Worm (Caenorhabditis elegans): ENCODE results near the gene ZC373.3.

The ZC373.3 gene

DNA sequence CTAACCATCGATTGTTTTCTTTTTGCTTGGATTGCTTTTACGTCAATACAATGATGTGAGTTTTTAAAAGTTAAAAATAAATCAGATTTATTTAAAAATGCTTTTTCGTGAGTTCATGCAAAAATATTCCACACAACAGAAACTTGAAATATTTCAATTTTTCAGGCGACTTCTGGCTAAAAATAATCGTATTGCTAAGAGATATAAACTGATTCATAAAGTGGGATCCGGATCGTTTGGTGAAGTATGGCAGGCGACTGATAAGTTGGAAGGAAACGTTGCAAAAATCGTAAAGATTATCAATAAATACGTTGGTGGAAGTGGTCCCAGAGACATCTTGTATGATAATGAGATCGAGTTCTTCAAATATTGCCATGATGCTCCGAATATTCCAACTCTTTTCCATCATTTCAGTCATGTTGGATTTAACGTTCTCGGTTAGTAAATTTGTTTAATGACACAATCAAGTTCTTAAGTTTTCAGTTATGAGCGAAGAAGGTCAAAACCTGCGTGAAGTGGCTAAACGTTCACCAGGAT lies at the start of gene ZC373.3:
Gene ZC373.3, plus strand, starts transcription at position 51 of the 537 bp plus-strand sequence.
- TF ChIP-seq ceh-13 (GFP tag; optimal IDR thresholded peaks at IDR 0.05) (no peak), ama-1 (optimal IDR thresholded peaks at IDR 0.05) (no peak), tbx-11 (GFP tag; IDR thresholded peaks at IDR 0.05) (no peak), ceh-36 (tag; optimal IDR thresholded peaks at IDR 0.05) (no peak), hmg-4 (GFP tag; optimal IDR thresholded peaks at IDR 0.05) (no peak), ets-7 (tag; optimal IDR thresholded peaks at IDR 0.05) (no peak), flt-1 (GFP tag; IDR thresholded peaks at IDR 0.05) (no peak), tra-4 (tag; optimal IDR thresholded peaks at IDR 0.05) (no peak), aly-1 (tag; optimal IDR thresholded peaks at IDR 0.05) (no peak), pes-1 (GFP tag; IDR thresholded peaks at IDR 0.05) (no peak), tbx-37 (GFP tag; conservative IDR thresholded peaks at IDR 0.05) (no peak), hnd-1 (tag; optimal IDR thresholded peaks at IDR 0.05) (no peak)

DNA sequence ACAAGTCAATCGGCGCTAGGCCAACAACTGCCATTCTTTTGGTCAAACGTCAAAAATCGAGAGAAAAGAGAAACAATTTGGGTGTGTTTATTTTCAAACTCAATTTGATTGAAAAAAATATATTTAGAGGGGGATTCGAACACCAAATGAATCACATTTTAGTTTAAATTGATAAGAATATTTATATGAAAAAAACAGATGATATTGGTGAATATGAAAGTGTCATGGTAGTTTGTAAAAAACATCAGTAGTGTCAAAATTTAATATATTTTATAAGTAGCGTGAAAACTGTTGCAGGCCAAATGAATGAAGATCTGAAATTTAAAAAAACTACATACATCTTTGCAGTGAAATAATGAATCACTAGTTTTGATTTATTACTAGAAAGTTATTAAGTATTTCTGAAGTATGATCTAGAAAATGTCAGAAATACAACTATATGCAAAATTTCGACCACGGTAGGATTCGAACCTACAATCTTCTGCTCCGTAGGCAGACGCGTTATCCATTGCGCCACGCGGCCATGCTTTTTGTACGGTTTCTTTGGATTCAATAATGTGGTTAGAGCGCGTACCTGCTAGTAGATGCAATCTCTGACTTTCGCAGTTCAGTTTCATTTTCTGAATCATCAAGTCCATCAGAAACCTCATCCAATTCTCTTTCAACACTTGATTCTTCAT lies 42.2 kb upstream of the ZC373.3 start, which contains the start of gene F19C6.4:
Gene F19C6.4, minus strand, starts transcription at position 51 of the 680 bp plus-strand sequence.
- no peak for TF ChIP-seq ama-1 (optimal IDR thresholded peaks at IDR 0.05)

DNA sequence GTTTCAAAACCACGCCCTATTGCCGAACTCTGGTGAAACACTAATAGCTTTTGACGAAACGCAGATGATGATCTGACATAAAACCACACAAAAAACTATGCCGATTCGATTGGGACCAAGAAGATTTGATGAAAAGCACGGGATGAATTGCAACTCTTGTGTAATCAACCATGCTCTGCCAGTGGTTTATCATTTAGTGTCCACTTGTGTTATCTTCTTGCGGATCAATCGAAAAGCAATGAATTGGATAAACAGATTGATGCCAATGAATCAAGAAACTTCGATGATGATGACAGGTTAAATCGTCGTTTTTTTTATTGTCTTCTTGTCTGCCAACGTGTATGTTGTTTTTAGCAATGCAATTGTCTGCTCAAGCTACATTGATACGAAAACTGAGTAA lies 38.3 kb upstream of the ZC373.3 start, which contains the start of gene F42G10.1:
Gene F42G10.1, minus strand, starts transcription at position 151 of the 400 bp plus-strand sequence.
- TF ChIP-seq aly-1 (tag; optimal IDR thresholded peaks at IDR 0.05): no peak
- TF ChIP-seq hmg-4 (GFP tag; optimal IDR thresholded peaks at IDR 0.05): no peak

DNA sequence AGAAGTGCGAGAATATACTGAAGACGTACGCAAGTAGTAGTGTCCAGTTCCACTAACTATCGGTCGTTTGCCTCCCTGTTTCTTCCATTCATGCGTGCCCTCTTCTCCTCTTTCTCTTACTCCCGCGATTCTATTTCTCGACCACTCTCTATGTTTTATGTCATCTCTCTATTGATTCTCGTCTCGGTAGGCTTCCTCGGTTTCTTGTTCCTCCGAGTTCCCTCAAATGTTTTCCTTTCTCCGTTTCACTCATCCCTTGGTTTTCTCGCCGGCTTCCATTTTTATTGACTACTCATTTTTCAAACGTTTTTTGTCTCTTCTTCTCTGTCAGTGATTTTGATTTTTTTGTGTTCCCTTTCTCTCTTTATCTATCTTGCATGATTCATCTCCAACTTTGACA lies 34.0 kb upstream of the ZC373.3 start:
- no peak for TF ChIP-seq tbx-11 (GFP tag; IDR thresholded peaks at IDR 0.05)
- no peak for TF ChIP-seq scrt-1 (GFP tag; IDR thresholded peaks at IDR 0.05)
- TF ChIP-seq sea-1 (GFP tag; conservative IDR thresholded peaks at IDR 0.05): no peak
- TF ChIP-seq ceh-36 (tag; optimal IDR thresholded peaks at IDR 0.05): no peak
- TF ChIP-seq hmbx-1 (tag; optimal IDR thresholded peaks at IDR 0.05): no peak
- no peak for TF ChIP-seq tbx-37 (GFP tag; conservative IDR thresholded peaks at IDR 0.05)
- no peak for TF ChIP-seq F13C5.2 (tag; optimal IDR thresholded peaks at IDR 0.05)
- TF ChIP-seq ets-7 (tag; optimal IDR thresholded peaks at IDR 0.05): no peak
- TF ChIP-seq hmg-4 (GFP tag; optimal IDR thresholded peaks at IDR 0.05): no peak
- TF ChIP-seq aly-1 (tag; optimal IDR thresholded peaks at IDR 0.05): no peak
- TF ChIP-seq pes-1 (GFP tag; IDR thresholded peaks at IDR 0.05): no peak
- no peak for TF ChIP-seq flt-1 (GFP tag; IDR thresholded peaks at IDR 0.05)
- TF ChIP-seq B0310.2 (tag; optimal IDR thresholded peaks at IDR 0.05): no peak

DNA sequence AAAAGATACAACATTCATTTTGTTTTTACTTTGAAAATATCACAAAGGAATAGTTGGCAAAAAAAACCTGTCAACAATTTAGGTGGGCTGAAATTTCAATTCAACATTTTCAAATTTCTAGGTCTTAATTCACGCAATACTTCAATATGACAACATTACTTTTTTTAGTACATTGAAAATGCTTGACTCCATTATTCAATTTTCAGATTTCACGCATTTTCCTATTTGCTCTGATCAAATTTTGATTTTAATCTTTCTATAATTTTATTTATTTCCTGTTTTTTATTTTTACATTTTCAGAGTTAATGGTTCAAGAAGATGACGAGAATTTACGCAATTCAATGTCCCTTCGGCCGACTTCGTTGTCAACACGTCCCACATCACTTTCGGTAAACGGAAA lies 32.8 kb upstream of the ZC373.3 start, which contains the start of gene mkk-4:
Gene mkk-4, plus strand, starts transcription at position 301 of the 400 bp plus-strand sequence.
- TF ChIP-seq F13C5.2 (tag; optimal IDR thresholded peaks at IDR 0.05): no peak
- no peak for TF ChIP-seq ceh-36 (tag; optimal IDR thresholded peaks at IDR 0.05)
- TF ChIP-seq hmbx-1 (tag; optimal IDR thresholded peaks at IDR 0.05): no peak

DNA sequence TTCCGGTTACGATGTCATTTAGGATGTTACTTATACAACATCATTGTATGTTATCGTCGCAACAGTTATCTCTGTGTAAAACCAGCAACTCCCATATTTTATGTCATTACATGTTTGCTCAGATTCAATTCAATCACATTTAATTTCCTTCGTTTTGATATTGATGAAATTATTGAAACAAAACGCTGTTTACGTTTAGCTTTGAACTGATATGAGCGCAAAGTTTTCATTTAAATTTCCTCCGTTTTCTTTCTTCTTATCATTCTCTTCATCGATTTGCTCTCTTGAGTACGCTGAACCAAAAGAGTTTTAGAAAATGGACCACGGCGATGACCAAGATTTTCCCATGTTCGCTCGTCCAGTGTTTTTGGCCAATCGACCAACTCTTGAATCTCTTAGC lies 29.5 kb upstream of the ZC373.3 start, which contains the start of gene sek-6:
Gene sek-6, plus strand, starts transcription at position 315 of the 400 bp plus-strand sequence.
- TF ChIP-seq flt-1 (GFP tag; IDR thresholded peaks at IDR 0.05) (no peak), sea-1 (GFP tag; conservative IDR thresholded peaks at IDR 0.05) (no peak), F13C5.2 (tag; optimal IDR thresholded peaks at IDR 0.05) (no peak), tbx-11 (GFP tag; IDR thresholded peaks at IDR 0.05) (no peak), hmbx-1 (tag; optimal IDR thresholded peaks at IDR 0.05) (no peak), scrt-1 (GFP tag; IDR thresholded peaks at IDR 0.05) (no peak)

DNA sequence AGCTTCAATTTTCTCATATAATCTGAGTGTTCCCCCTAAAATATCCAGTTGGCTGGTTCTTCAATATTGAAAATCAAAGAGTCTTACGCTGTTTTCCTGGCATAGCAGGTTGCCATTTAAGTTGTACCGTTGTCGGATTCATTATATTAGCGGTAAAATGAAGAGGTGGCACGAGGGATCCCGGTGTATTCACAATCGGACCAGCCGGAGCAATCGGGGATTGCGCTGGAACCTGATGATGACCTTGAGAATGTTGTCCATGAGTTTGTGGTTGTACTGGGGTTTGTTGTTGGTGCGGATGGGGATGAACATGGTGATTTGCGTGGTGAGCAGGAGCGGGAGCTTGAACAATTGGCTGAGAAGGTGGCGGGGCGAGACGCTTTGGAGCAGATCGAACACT lies 15.9 kb upstream of the ZC373.3 start:
- no peak for TF ChIP-seq aly-1 (tag; optimal IDR thresholded peaks at IDR 0.05)
- TF ChIP-seq tbx-11 (GFP tag; IDR thresholded peaks at IDR 0.05): no peak
- TF ChIP-seq ama-1 (optimal IDR thresholded peaks at IDR 0.05): no peak

DNA sequence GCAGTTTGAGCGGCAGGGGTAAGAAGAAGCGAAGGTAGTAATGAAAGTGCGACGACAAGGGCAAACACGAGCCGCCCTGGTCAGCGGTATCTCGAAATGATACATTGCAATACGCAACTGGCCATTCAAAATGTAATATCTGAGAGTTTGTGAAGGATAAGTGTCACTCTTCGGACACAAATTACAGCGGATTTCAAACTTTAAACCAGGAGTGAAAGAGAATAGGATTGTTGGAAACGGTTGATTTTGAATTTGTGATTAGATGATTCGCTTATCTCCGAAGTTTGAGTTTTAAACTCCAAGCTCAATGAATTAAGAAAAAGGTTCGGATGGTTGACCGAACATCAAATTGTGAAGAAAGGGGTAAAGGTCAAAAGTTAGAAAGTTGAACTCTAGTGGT lies 13.0 kb upstream of the ZC373.3 start, which contains the start of gene ZC374.2:
Gene ZC374.2, minus strand, starts transcription at position 101 of the 400 bp plus-strand sequence.
- TF ChIP-seq scrt-1 (GFP tag; IDR thresholded peaks at IDR 0.05): no peak
- no peak for TF ChIP-seq tbx-11 (GFP tag; IDR thresholded peaks at IDR 0.05)
- TF ChIP-seq tbx-37 (GFP tag; conservative IDR thresholded peaks at IDR 0.05): no peak
- TF ChIP-seq hnd-1 (tag; optimal IDR thresholded peaks at IDR 0.05): no peak
- TF ChIP-seq pes-1 (GFP tag; IDR thresholded peaks at IDR 0.05): no peak
- no peak for TF ChIP-seq ama-1 (optimal IDR thresholded peaks at IDR 0.05)
- no peak for TF ChIP-seq flt-1 (GFP tag; IDR thresholded peaks at IDR 0.05)
- TF ChIP-seq B0310.2 (tag; optimal IDR thresholded peaks at IDR 0.05): no peak

DNA sequence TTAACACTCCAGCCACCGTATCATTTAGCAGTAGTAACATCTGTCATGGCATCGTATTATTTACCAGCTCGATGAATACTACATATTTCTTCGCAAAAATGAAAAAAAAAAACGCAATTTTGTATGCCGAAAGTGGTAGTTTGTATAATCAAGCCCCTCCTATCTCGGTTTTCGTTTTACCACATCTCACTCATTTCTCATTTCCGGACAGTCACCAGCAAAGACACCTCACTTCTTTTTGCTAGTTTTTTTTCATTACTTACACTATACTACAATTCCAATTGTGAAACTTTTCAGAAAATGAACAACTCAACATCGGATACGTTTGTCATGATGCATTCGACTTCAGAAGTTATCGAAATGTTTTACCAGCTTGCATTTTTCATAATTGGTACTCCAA lies 11.2 kb upstream of the ZC373.3 start, which contains the start of gene gnrr-3:
Gene gnrr-3, plus strand, starts transcription at position 301 of the 400 bp plus-strand sequence.
- no peak for TF ChIP-seq B0310.2 (tag; optimal IDR thresholded peaks at IDR 0.05)
- no peak for TF ChIP-seq hnd-1 (tag; optimal IDR thresholded peaks at IDR 0.05)
- no peak for TF ChIP-seq tbx-11 (GFP tag; IDR thresholded peaks at IDR 0.05)
- TF ChIP-seq tbx-37 (GFP tag; conservative IDR thresholded peaks at IDR 0.05): no peak
- no peak for TF ChIP-seq flt-1 (GFP tag; IDR thresholded peaks at IDR 0.05)

All from whole organism, early embryonic.